Worm (Caenorhabditis elegans) whole organism, L3 larva: ENCODE measurements around the gene spp-7.
A peak's percentile ranks its signal among the peaks of the same experiment; 100 is the strongest.

Experiments used
- R02D3.7 ChIP-seq: fragments of 150-350 bp; optimal IDR thresholded peaks from 2 replicates; lab custom pipeline; 2014; ENCODE audit warnings: missing biosample characterization, missing genetic modification characterization
- ZK546.5 ChIP-seq: sonication (generic microtip); optimal IDR thresholded peaks from 2 replicates; lab custom pipeline; 2017; ENCODE audit warnings: missing biosample characterization, missing genetic modification characterization
- aly-2 ChIP-seq: fragments of 150-350 bp; optimal IDR thresholded peaks from 2 replicates; lab custom pipeline; 2014; ENCODE audit warnings: missing biosample characterization, missing genetic modification characterization
- ama-1 ChIP-seq: fragments of 150-350 bp; optimal IDR thresholded peaks from 2 replicates; lab custom pipeline; 2018
- ceh-16 ChIP-seq: sonication (generic microtip); optimal IDR thresholded peaks from 2 replicates; lab custom pipeline; 2017; ENCODE audit warnings: missing biosample characterization, missing genetic modification characterization
- ceh-28 ChIP-seq: fragments of 150-350 bp; optimal IDR thresholded peaks from 2 replicates; lab custom pipeline; 2014; ENCODE audit warnings: missing biosample characterization, missing genetic modification reagents, missing genetic modification characterization
- ceh-82 ChIP-seq: fragments of 150-350 bp; optimal IDR thresholded peaks from 2 replicates; lab custom pipeline; 2014; ENCODE audit warnings: missing biosample characterization, missing genetic modification characterization
- daf-12 ChIP-seq: fragments of 150-350 bp; optimal IDR thresholded peaks from 2 replicates; lab custom pipeline; 2014; ENCODE audit warnings: missing biosample characterization, missing genetic modification reagents, missing genetic modification characterization
- egl-27 ChIP-seq: sonication (generic microtip); optimal IDR thresholded peaks from 4 replicates; lab custom pipeline; 2017; ENCODE audit warnings: missing biosample characterization, missing genetic modification reagents, missing genetic modification characterization
- egl-5 ChIP-seq: fragments of 150-350 bp; optimal IDR thresholded peaks from 2 replicates; lab custom pipeline; 2017; ENCODE audit warnings: missing biosample characterization, missing genetic modification reagents, missing genetic modification characterization, inconsistent platforms
- elt-1 ChIP-seq: fragments of 150-350 bp; optimal IDR thresholded peaks from 2 replicates; lab custom pipeline; 2014; ENCODE audit warnings: missing biosample characterization, missing genetic modification characterization
- elt-2 ChIP-seq: sonication (generic microtip); optimal IDR thresholded peaks from 2 replicates; lab custom pipeline; 2016; ENCODE audit warnings: missing genetic modification reagents, mild to moderate bottlenecking, missing genetic modification characterization, missing compliant biosample characterization
- elt-3 ChIP-seq, 3 experiments: fragments of 150-350 bp in 1 of 3; sonication (generic microtip) in 2 of 3; optimal IDR thresholded peaks; 2 replicates in 2 of 3; 4 replicates in 1 of 3; lab custom pipeline; 2014 to 2017; ENCODE audit warnings: missing biosample characterization in 3 of 3, missing genetic modification characterization in 3 of 3
- eor-1 ChIP-seq, 2 experiments: fragments of 150-350 bp; optimal IDR thresholded peaks; 2 replicates each; lab custom pipeline; 2014 to 2018; ENCODE audit warnings: missing biosample characterization in 2 of 2, missing genetic modification characterization in 2 of 2
- fkh-10 ChIP-seq: sonication (generic microtip); optimal IDR thresholded peaks from 2 replicates; lab custom pipeline; 2017; ENCODE audit warnings: missing biosample characterization, missing genetic modification reagents, missing genetic modification characterization
- hmg-11 ChIP-seq: sonication (generic microtip); optimal IDR thresholded peaks from 2 replicates; lab custom pipeline; 2016; ENCODE audit warnings: missing genetic modification characterization, missing compliant biosample characterization
- jun-1 ChIP-seq: fragments of 150-350 bp; optimal IDR thresholded peaks from 2 replicates; lab custom pipeline; 2014; ENCODE audit warnings: missing biosample characterization, missing genetic modification reagents, missing genetic modification characterization
- lsy-12 ChIP-seq: sonication (generic microtip); optimal IDR thresholded peaks from 2 replicates; lab custom pipeline; 2016; ENCODE audit warnings: mild to moderate bottlenecking, missing genetic modification characterization, missing compliant biosample characterization
- mdl-1 ChIP-seq: fragments of 150-350 bp; optimal IDR thresholded peaks from 2 replicates; lab custom pipeline; 2014; ENCODE audit warnings: missing biosample characterization, missing genetic modification characterization
- mml-1 ChIP-seq: fragments of 150-350 bp; sonication (generic microtip); optimal IDR thresholded peaks from 3 replicates; lab custom pipeline; 2014; ENCODE audit warnings: missing biosample characterization, missing genetic modification characterization
- nfya-1 ChIP-seq: sonication (generic microtip); optimal IDR thresholded peaks from 2 replicates; lab custom pipeline; 2017; ENCODE audit warnings: missing genetic modification characterization, mild to moderate bottlenecking, missing compliant biosample characterization, antibody characterized with exemption, moderate library complexity; ENCODE audit not compliant: insufficient read depth
- nhr-12 ChIP-seq: fragments of 150-350 bp; optimal IDR thresholded peaks from 2 replicates; lab custom pipeline; 2014; ENCODE audit warnings: missing biosample characterization, missing genetic modification characterization
- nhr-25 ChIP-seq: sonication (generic microtip); optimal IDR thresholded peaks from 2 replicates; lab custom pipeline; 2017; ENCODE audit warnings: missing biosample characterization, missing genetic modification characterization
- nhr-28 ChIP-seq: fragments of 150-350 bp; optimal IDR thresholded peaks from 2 replicates; lab custom pipeline; 2014; ENCODE audit warnings: missing biosample characterization, missing genetic modification characterization
- nhr-43 ChIP-seq: sonication (generic microtip); optimal IDR thresholded peaks from 2 replicates; lab custom pipeline; 2016; ENCODE audit warnings: mild to moderate bottlenecking, missing genetic modification characterization, missing compliant biosample characterization; ENCODE audit not compliant: poor library complexity, severe bottlenecking
- nhr-67 ChIP-seq: fragments of 150-350 bp; optimal IDR thresholded peaks from 2 replicates; lab custom pipeline; 2014; ENCODE audit warnings: missing biosample characterization, missing genetic modification characterization
- nhr-76 ChIP-seq: fragments of 150-350 bp; sonication (generic microtip); optimal IDR thresholded peaks from 5 replicates; lab custom pipeline; 2014; ENCODE audit warnings: missing biosample characterization, missing genetic modification characterization
- nhr-77 ChIP-seq: fragments of 150-350 bp; optimal IDR thresholded peaks from 2 replicates; lab custom pipeline; 2014; ENCODE audit warnings: missing biosample characterization, missing genetic modification characterization
- pha-4 ChIP-seq: fragments of 150-350 bp; optimal IDR thresholded peaks from 2 replicates; lab custom pipeline; 2014; ENCODE audit warnings: missing biosample characterization, missing genetic modification reagents, missing genetic modification characterization
- pqm-1 ChIP-seq: fragments of 150-350 bp; optimal IDR thresholded peaks from 2 replicates; lab custom pipeline; 2017; ENCODE audit warnings: missing biosample characterization, missing genetic modification characterization, inconsistent platforms
- sea-2 ChIP-seq: fragments of 150-350 bp; sonication (generic microtip); optimal IDR thresholded peaks from 4 replicates; lab custom pipeline; 2014; ENCODE audit warnings: missing biosample characterization, missing genetic modification reagents, missing genetic modification characterization
- snpc-4 ChIP-seq: fragments of 150-350 bp; optimal IDR thresholded peaks from 2 replicates; lab custom pipeline; 2014; ENCODE audit warnings: missing biosample characterization, missing genetic modification characterization
- tbx-2 ChIP-seq: sonication (generic microtip); optimal IDR thresholded peaks from 2 replicates; lab custom pipeline; 2016; ENCODE audit warnings: mild to moderate bottlenecking, missing genetic modification characterization, missing compliant biosample characterization
- unc-39 ChIP-seq: sonication (generic microtip); optimal IDR thresholded peaks from 4 replicates; lab custom pipeline; 2017; ENCODE audit warnings: missing biosample characterization, missing genetic modification characterization
- unc-62 ChIP-seq: fragments of 150-350 bp; sonication (generic microtip); optimal IDR thresholded peaks from 4 replicates; lab custom pipeline; 2014; ENCODE audit warnings: missing biosample characterization, missing genetic modification reagents, missing genetic modification characterization
- zag-1 ChIP-seq: fragments of 150-350 bp; optimal IDR thresholded peaks from 2 replicates; lab custom pipeline; 2014; ENCODE audit warnings: missing biosample characterization, missing genetic modification characterization
- ztf-11 ChIP-seq: fragments of 150-350 bp; optimal IDR thresholded peaks from 2 replicates; lab custom pipeline; 2014; ENCODE audit warnings: missing biosample characterization, missing genetic modification characterization

spp-7 gene

ce11 chrIV:5382609-5383008, 33.0 kb downstream of the spp-7 start, which contains the start of gene F41H10.1:
Gene F41H10.1, plus strand, starts transcription at chrIV:5382909.
- no peak for TF ChIP-seq ztf-11
- TF ChIP-seq daf-12: no peak
- TF ChIP-seq tbx-2 (tag; lab: Kevin White, UChicago): no peak
- TF ChIP-seq nhr-76 (tag; lab: Kevin White, UChicago): no peak
- TF ChIP-seq nhr-12 (tag; lab: Kevin White, UChicago): no peak
- no peak for TF ChIP-seq unc-39 (tag; lab: Kevin White, UChicago)
- TF ChIP-seq elt-2 (tag; lab: Kevin White, UChicago): no peak
- TF ChIP-seq nhr-67 (tag; lab: Kevin White, UChicago): no peak
- TF ChIP-seq egl-5 (tag; lab: Kevin White, UChicago): no peak
- no peak for TF ChIP-seq ceh-28 (tag; lab: Kevin White, UChicago)
- no peak for TF ChIP-seq jun-1 (tag; lab: Kevin White, UChicago)
- no peak for TF ChIP-seq elt-1 (tag; lab: Kevin White, UChicago)
- no peak for TF ChIP-seq sea-2 (GFP tag; lab: Kevin White, UChicago)
- TF ChIP-seq zag-1 (tag; lab: Kevin White, UChicago): no peak
- TF ChIP-seq lsy-12: no peak
- TF ChIP-seq aly-2 (tag; lab: Kevin White, UChicago): no peak

- TF ChIP-seq ZK546.5 (tag; lab: Kevin White, UChicago) (no peak), nhr-12 (tag; lab: Kevin White, UChicago) (no peak), mdl-1 (tag; lab: Kevin White, UChicago) (no peak), R02D3.7 (tag; lab: Kevin White, UChicago) (no peak), elt-1 (tag; lab: Kevin White, UChicago) (no peak), egl-27 (tag; lab: Kevin White, UChicago) (no peak), snpc-4 (tag; lab: Kevin White, UChicago) (no peak), aly-2 (tag; lab: Kevin White, UChicago) (no peak), ama-1 (lab: Kevin White, UChicago) (no peak), eor-1 (tag; optimal IDR thresholded peaks at IDR 0.05; lab: Kevin White, UChicago) (no peak), elt-2 (tag; lab: Kevin White, UChicago) (no peak), nhr-25 (no peak), fkh-10 (GFP tag; lab: Kevin White, UChicago) (no peak), nfya-1 (tag; lab: Kevin White, UChicago) (no peak), nhr-77 (no peak), elt-3 (tag; optimal IDR thresholded peaks at IDR 0.05; lab: Kevin White, UChicago) (no peak), jun-1 (tag; lab: Kevin White, UChicago) (no peak), mml-1 (tag; lab: Kevin White, UChicago) (no peak), hmg-11 (tag; lab: Kevin White, UChicago) (no peak), sea-2 (GFP tag; lab: Kevin White, UChicago) (no peak)
Observed at ce11 chrIV:5381334-5381733, 34.3 kb downstream of the spp-7 start, which contains the start of gene F41H10.2. Gene F41H10.2, plus strand, starts transcription at chrIV:5381634.

ce11 chrIV:5380140-5380539, 35.5 kb downstream of the spp-7 start:
- TF ChIP-seq jun-1 (tag; lab: Kevin White, UChicago) (no peak), R02D3.7 (tag; lab: Kevin White, UChicago) (no peak), nhr-25 (no peak), aly-2 (tag; lab: Kevin White, UChicago) (no peak), unc-62 (GFP tag; lab: Kevin White, UChicago) (no peak), egl-5 (tag; lab: Kevin White, UChicago) (no peak), mml-1 (tag; lab: Kevin White, UChicago) (no peak), elt-2 (tag; lab: Kevin White, UChicago) (peak; percentile 83), ztf-11 (no peak), pqm-1 (tag; lab: Kevin White, UChicago) (peak; percentile 46), elt-1 (tag; lab: Kevin White, UChicago) (no peak), ceh-28 (tag; lab: Kevin White, UChicago) (no peak), nhr-28 (tag; lab: Kevin White, UChicago) (no peak), nhr-43 (tag; lab: Kevin White, UChicago) (no peak), ceh-82 (tag; lab: Kevin White, UChicago) (no peak)
- TF ChIP-seq, all 47 proteins: peak for 2

ce11 chrIV:5377062-5377461, 38.5 kb downstream of the spp-7 start, which contains the start of gene elo-5:
Gene elo-5, minus strand, starts transcription at chrIV:5377117.
- TF ChIP-seq jun-1 (tag; lab: Kevin White, UChicago) (no peak), ceh-16 (tag; lab: Kevin White, UChicago) (no peak), elt-2 (tag; lab: Kevin White, UChicago) (peak; percentile 91), pha-4 (tag; lab: Kevin White, UChicago) (peak; percentile 47), pqm-1 (tag; lab: Kevin White, UChicago) (peak; percentile 52), lsy-12 (no peak)
